Worm (Caenorhabditis elegans) whole organism, L1 larva: ENCODE measurements around the gene F59B10.6.

Source experiments
- C16A3.4 ChIP-seq: fragments of 150-350 bp; optimal IDR thresholded peaks from 2 replicates; lab custom pipeline; 2014; ENCODE audit warnings: missing biosample characterization, missing genetic modification characterization
- mdl-1 ChIP-seq, 2 experiments: fragments of 150-350 bp; optimal IDR thresholded peaks; 2 replicates each; lab custom pipeline; 2014 to 2017; ENCODE audit warnings: missing biosample characterization in 2 of 2, missing genetic modification characterization in 2 of 2, inconsistent platforms in 1 of 2
- nhr-28 ChIP-seq: fragments of 150-350 bp; optimal IDR thresholded peaks from 2 replicates; lab custom pipeline; 2014; ENCODE audit warnings: missing biosample characterization, missing genetic modification characterization
- rnt-1 ChIP-seq: sonication (generic microtip); optimal IDR thresholded peaks from 2 replicates; lab custom pipeline; 2016; ENCODE audit warnings: mild to moderate bottlenecking, missing genetic modification characterization, moderate library complexity, missing compliant biosample characterization
- snpc-4 ChIP-seq: fragments of 150-350 bp; optimal IDR thresholded peaks from 2 replicates; lab custom pipeline; 2014; ENCODE audit warnings: missing biosample characterization, missing genetic modification characterization

ce11 chrII:10510242-10510641, 14.0 kb downstream of the F59B10.6 start, which contains the start of gene F59B10.3:
- TF ChIP-seq nhr-28 (tag; lab: Kevin White, UChicago), result no peak
- no peak for TF ChIP-seq rnt-1
- TF ChIP-seq mdl-1 (tag; optimal IDR thresholded peaks at IDR 0.05; lab: Kevin White, UChicago), result no peak
- TF ChIP-seq C16A3.4 (tag; lab: Kevin White, UChicago), result no peak
- TF ChIP-seq snpc-4, result no peak
